Fruit fly (Drosophila melanogaster): Measurements from ENCODE around the gene MED6.

MED6 gene

DNA sequence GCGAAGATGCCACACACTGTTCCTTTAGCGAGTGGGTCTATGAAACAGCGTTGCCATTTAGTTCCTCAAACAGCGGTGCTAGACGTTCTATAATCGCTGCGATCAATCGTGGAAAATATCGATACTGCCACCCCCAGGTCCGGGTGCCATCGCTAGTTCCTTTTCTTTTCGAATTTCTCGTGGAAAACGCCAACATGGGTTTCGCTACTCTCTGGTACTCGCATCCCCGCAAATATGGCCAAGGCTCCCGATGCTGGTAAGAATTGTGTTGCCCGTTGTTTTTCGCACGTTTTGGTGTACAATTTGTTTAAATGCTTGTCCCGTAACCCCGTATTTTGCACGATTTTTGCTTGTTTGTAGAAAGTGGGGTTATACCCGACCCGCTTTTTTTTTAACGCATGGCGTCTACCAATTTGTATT, 9.2 kb upstream of the MED6 start, which contains the start of gene RpS29 (continued):
- peak; percentile 66 for TF ChIP-seq CG12299 (tag; optimal IDR thresholded peaks at IDR 0.05)
- no peak for TF ChIP-seq cg (GFP tag; optimal IDR thresholded peaks at IDR 0.05)
- TF ChIP-seq NfI (GFP tag; optimal IDR thresholded peaks at IDR 0.05), result peak; percentile 87
- TF ChIP-seq cato (GFP tag; optimal IDR thresholded peaks at IDR 0.05; ENCODE audit: borderline replicate concordance), result peak; percentile 38
- peak; percentile 87 for TF ChIP-seq Sin3A (optimal IDR thresholded peaks at IDR 0.05)
- peak; percentile 90 for TF ChIP-seq CG2120 (GFP tag; optimal IDR thresholded peaks at IDR 0.05)
- TF ChIP-seq CG3281 (GFP tag; optimal IDR thresholded peaks at IDR 0.05), result peak; percentile 85
- TF ChIP-seq CG9215 (GFP tag; IDR thresholded peaks at IDR 0.05), result peak; percentile 58; the same call in 1 of the 2 replicates
- TF ChIP-seq CG12071 (GFP tag; optimal IDR thresholded peaks at IDR 0.05), result peak; percentile 72
- peak; percentile 92 for TF ChIP-seq ken (GFP tag; IDR thresholded peaks at IDR 0.05)
- no peak for TF ChIP-seq tio (GFP tag; optimal IDR thresholded peaks at IDR 0.05)
- TF ChIP-seq Drgx (GFP tag; IDR thresholded peaks at IDR 0.05), result 0 out of 2 replicates have a peak, but pooled peaks have one; percentile 33
- peak; percentile 91 for TF ChIP-seq Dll (GFP tag; IDR thresholded peaks at IDR 0.05; ENCODE audit: partially characterized antibody)
- peak; percentile 60; the same call in 1 of the 2 replicates for TF ChIP-seq Poxn (GFP tag; IDR thresholded peaks at IDR 0.05)
- TF ChIP-seq ATbp (GFP tag; optimal IDR thresholded peaks at IDR 0.05), result peak; percentile 10
- peak; percentile 53 for TF ChIP-seq NC2α (GFP tag; optimal IDR thresholded peaks at IDR 0.05)
- peak; percentile 18 for TF ChIP-seq CG18476 (GFP tag; optimal IDR thresholded peaks at IDR 0.05)
- peak; percentile 55 for TF ChIP-seq fd3F (GFP tag; optimal IDR thresholded peaks at IDR 0.05)
- peak; percentile 90 for TF ChIP-seq sna (GFP tag; IDR thresholded peaks at IDR 0.05; ENCODE audit: partially characterized antibody)
- peak; percentile 70 for TF ChIP-seq CG10431 (GFP tag; optimal IDR thresholded peaks at IDR 0.05)
- TF ChIP-seq emc (GFP tag; optimal IDR thresholded peaks at IDR 0.05), result peak; percentile 83
- peak; percentile 50 for TF ChIP-seq Hr3 (GFP tag; optimal IDR thresholded peaks at IDR 0.05)
- TF ChIP-seq ac (GFP tag; optimal IDR thresholded peaks at IDR 0.05), result no peak
- peak; percentile 74 for TF ChIP-seq Adf1 (GFP tag; IDR thresholded peaks at IDR 0.05)
- peak; percentile 54; the same call in 1 of the 2 replicates for TF ChIP-seq ro (GFP tag; IDR thresholded peaks at IDR 0.05)
- no peak for TF ChIP-seq CG11696 (GFP tag; IDR thresholded peaks at IDR 0.05)
- TF ChIP-seq CG7556 (GFP tag; optimal IDR thresholded peaks at IDR 0.05), result peak; percentile 45
- peak; percentile 49 for TF ChIP-seq run (tag; optimal IDR thresholded peaks at IDR 0.05)
- TF ChIP-seq HmgZ (tag; optimal IDR thresholded peaks at IDR 0.05), result peak; percentile 95
- TF ChIP-seq CG4617 (GFP tag; optimal IDR thresholded peaks at IDR 0.05; ENCODE audit: borderline replicate concordance), result peak; percentile 75
- no peak for TF ChIP-seq fru (optimal IDR thresholded peaks at IDR 0.05)
- TF ChIP-seq CG17829 (tag; optimal IDR thresholded peaks at IDR 0.05), result peak; percentile 74
- TF ChIP-seq CG11504 (tag; optimal IDR thresholded peaks at IDR 0.05), result peak; percentile 67
- peak; percentile 85 for TF ChIP-seq Mad (GFP tag; optimal IDR thresholded peaks at IDR 0.05)
- TF ChIP-seq bab2 (GFP tag; optimal IDR thresholded peaks at IDR 0.05), result peak; percentile 86
- TF ChIP-seq CG1024 (GFP tag; IDR thresholded peaks at IDR 0.05), result peak; percentile 64
- TF ChIP-seq Atf6 (GFP tag; IDR thresholded peaks at IDR 0.05), result peak; percentile 72
- TF ChIP-seq Xrp1 (GFP tag; IDR thresholded peaks at IDR 0.05), result peak; percentile 63
- TF ChIP-seq Rfx (GFP tag; IDR thresholded peaks at IDR 0.05), result peak; percentile 95
- TF ChIP-seq kah (GFP tag; optimal IDR thresholded peaks at IDR 0.05), result peak; percentile 45
- peak; percentile 87 for TF ChIP-seq HLH54F (GFP tag; optimal IDR thresholded peaks at IDR 0.05)
- TF ChIP-seq zen2 (GFP tag; IDR thresholded peaks at IDR 0.05; ENCODE audit: partially characterized antibody), result peak; percentile 93
- TF ChIP-seq bigmax (GFP tag; optimal IDR thresholded peaks at IDR 0.05), result peak; percentile 99
- peak; percentile 49 for TF ChIP-seq ssp (GFP tag; IDR thresholded peaks at IDR 0.05)
- TF ChIP-seq CG17568 (GFP tag; optimal IDR thresholded peaks at IDR 0.05), result no peak
- TF ChIP-seq Neu2 (GFP tag; optimal IDR thresholded peaks at IDR 0.05; ENCODE audit: borderline replicate concordance), result peak; percentile 56
- TF ChIP-seq gro (GFP tag; optimal IDR thresholded peaks at IDR 0.05), result peak; percentile 92
- TF ChIP-seq CG14014 (GFP tag; IDR thresholded peaks at IDR 0.05), result peak; percentile 79
- TF ChIP-seq unpg (GFP tag; optimal IDR thresholded peaks at IDR 0.05), result peak; percentile 66
- peak; percentile 72 for TF ChIP-seq al (GFP tag; IDR thresholded peaks at IDR 0.05)
- peak; percentile 89 for TF ChIP-seq CG32532 (GFP tag; IDR thresholded peaks at IDR 0.05)
